Fruit fly (Drosophila melanogaster): ENCODE measurements around the gene cact.

Gene cact

dm6 chr2L:16299466-16300311 lies 26.3 kb downstream of the cact start, which contains the start of the genes heix and CG17328 (continued):
- TF ChIP-seq CG12236 (GFP tag; optimal IDR thresholded peaks at IDR 0.05) (no peak), CG17568 (GFP tag; optimal IDR thresholded peaks at IDR 0.05) (peak; percentile 42), CG3407 (GFP tag; optimal IDR thresholded peaks at IDR 0.05) (peak; percentile 37), dmrt11E (tag; optimal IDR thresholded peaks at IDR 0.05) (peak; percentile 59), phol (tag; optimal IDR thresholded peaks at IDR 0.05) (peak; percentile 79), CG15011 (GFP tag; optimal IDR thresholded peaks at IDR 0.05) (no peak), otp (GFP tag; IDR thresholded peaks at IDR 0.05) (no peak; the same call in 1 of the 3 replicates), Gsc (GFP tag; IDR thresholded peaks at IDR 0.05) (no peak), Deaf1 (tag; optimal IDR thresholded peaks at IDR 0.05) (no peak), ap (GFP tag; IDR thresholded peaks at IDR 0.05) (no peak), GATAe (GFP tag; conservative IDR thresholded peaks at IDR 0.05) (no peak), sima (GFP tag; optimal IDR thresholded peaks at IDR 0.05) (no peak), CG17361 (GFP tag; IDR thresholded peaks at IDR 0.05) (peak; percentile 88), CG7556 (GFP tag; optimal IDR thresholded peaks at IDR 0.05) (peak; percentile 72), ham (GFP tag; IDR thresholded peaks at IDR 0.05) (no peak; the same call in 1 of the 2 replicates), pita (GFP tag; optimal IDR thresholded peaks at IDR 0.05) (no peak), Rfx (GFP tag; IDR thresholded peaks at IDR 0.05) (peak; percentile 85), oc (tag; optimal IDR thresholded peaks at IDR 0.05) (no peak), CG10267 (tag; optimal IDR thresholded peaks at IDR 0.05) (peak; percentile 73), MESR4 (GFP tag; optimal IDR thresholded peaks at IDR 0.05) (peak; percentile 83), ase (GFP tag; IDR thresholded peaks at IDR 0.05) (no peak; the same call in 1 of the 3 replicates), ssp (GFP tag; IDR thresholded peaks at IDR 0.05) (peak; percentile 43), CG2120 (GFP tag; optimal IDR thresholded peaks at IDR 0.05) (peak; percentile 87), pan (optimal IDR thresholded peaks at IDR 0.05) (no peak), pan (GFP tag; optimal IDR thresholded peaks at IDR 0.05 in 1 of 2, IDR thresholded peaks at IDR 0.05 in 1 of 2) (peak in 1 of 2 experiments; percentile 65), CG15696 (tag; optimal IDR thresholded peaks at IDR 0.05) (peak; percentile 72), vvl (GFP tag; IDR thresholded peaks at IDR 0.05) (peak; percentile 73), CG18011 (GFP tag; optimal IDR thresholded peaks at IDR 0.05) (peak; percentile 24), Aef1 (GFP tag; IDR thresholded peaks at IDR 0.05) (peak; percentile 80), CG14710 (tag; optimal IDR thresholded peaks at IDR 0.05) (peak; percentile 94), CG3838 (GFP tag; optimal IDR thresholded peaks at IDR 0.05) (no peak), ERR (GFP tag; optimal IDR thresholded peaks at IDR 0.05) (no peak), ems (GFP tag; optimal IDR thresholded peaks at IDR 0.05) (peak; percentile 52), Oaz (GFP tag; IDR thresholded peaks at IDR 0.05) (peak; percentile 17; the same call in 1 of the 2 replicates), CG2199 (GFP tag; IDR thresholded peaks at IDR 0.05) (peak; percentile 55; the same call in 1 of the 3 replicates), ci (GFP tag; IDR thresholded peaks at IDR 0.05) (peak; percentile 80), CG18764 (GFP tag; optimal IDR thresholded peaks at IDR 0.05) (peak; percentile 49), yki (optimal IDR thresholded peaks at IDR 0.05) (no peak), Optix (GFP tag; IDR thresholded peaks at IDR 0.05) (no peak), scrt (GFP tag; optimal IDR thresholded peaks at IDR 0.05) (peak; percentile 37), Dbx (GFP tag; IDR thresholded peaks at IDR 0.05) (peak; percentile 64), dm (GFP tag; optimal IDR thresholded peaks at IDR 0.05) (peak; percentile 26), CG12071 (GFP tag; optimal IDR thresholded peaks at IDR 0.05) (no peak), CG10147 (GFP tag; optimal IDR thresholded peaks at IDR 0.05) (no peak), unpg (GFP tag; optimal IDR thresholded peaks at IDR 0.05) (peak; percentile 68), trem (tag; optimal IDR thresholded peaks at IDR 0.05) (peak; percentile 66), salm (tag; optimal IDR thresholded peaks at IDR 0.05) (no peak), CG2129 (GFP tag; IDR thresholded peaks at IDR 0.05; ENCODE audit: partially characterized antibody) (no peak), Sin3A (optimal IDR thresholded peaks at IDR 0.05) (peak; percentile 80), klu (GFP tag; IDR thresholded peaks at IDR 0.05) (no peak; the same call in 1 of the 2 replicates)

Measured in whole organism, embryonic.